Fruit fly (Drosophila melanogaster) whole organism, embryonic: ENCODE data around the gene Vps13D.

Experiments
- Adf1 ChIP-seq: fragments of 200-800 bp; sonication (Bioruptor generic); IDR thresholded peaks from 2 replicates; pipeline ENCODE4 v1.3.6; 2022; ENCODE audit warnings: missing biosample characterization, missing genetic modification characterization
- Antp ChIP-seq: fragments of 200-800 bp; sonication (Bioruptor generic); optimal IDR thresholded peaks from 3 replicates; lab custom pipeline; 2016; ENCODE audit warnings: missing biosample characterization, missing genetic modification characterization
- Atf6 ChIP-seq: fragments of 200-800 bp; sonication (Bioruptor generic); IDR thresholded peaks from 2 replicates; pipeline ENCODE4 v1.3.6; 2022; ENCODE audit warnings: missing biosample characterization, missing genetic modification characterization
- Blimp-1 ChIP-seq: fragments of 200-800 bp; sonication (Bioruptor generic); optimal IDR thresholded peaks from 3 replicates; lab custom pipeline; 2018; ENCODE audit warnings: missing biosample characterization, missing genetic modification characterization, mild to moderate bottlenecking, moderate library complexity, missing genetic modification reagents
- CG10274 ChIP-seq: fragments of 200-800 bp; sonication (Bioruptor generic); optimal IDR thresholded peaks from 3 replicates; lab custom pipeline; 2017; ENCODE audit warnings: missing biosample characterization, mild to moderate bottlenecking, missing genetic modification characterization
- CG11093 ChIP-seq: fragments of 200-800 bp; sonication (Bioruptor generic); IDR thresholded peaks from 3 replicates; pipeline ENCODE4 v1.3.6; 2022; ENCODE audit warnings: missing biosample characterization, missing genetic modification characterization
- CG14860 ChIP-seq: fragments of 200-800 bp; sonication (Bioruptor generic); IDR thresholded peaks from 3 replicates; pipeline ENCODE4 v1.3.6; 2022; ENCODE audit warnings: missing biosample characterization, missing genetic modification characterization; ENCODE audit not compliant: partially characterized antibody
- CG15073 ChIP-seq: fragments of 200-800 bp; sonication (Bioruptor generic); optimal IDR thresholded peaks from 2 replicates; lab custom pipeline; 2016; ENCODE audit warnings: missing biosample characterization, missing genetic modification characterization
- CG1647 ChIP-seq: fragments of 200-800 bp; sonication (Bioruptor generic); optimal IDR thresholded peaks from 3 replicates; lab custom pipeline; 2016; ENCODE audit warnings: missing biosample characterization, missing genetic modification characterization
- CG16815 ChIP-seq: fragments of 200-800 bp; sonication (Bioruptor generic); optimal IDR thresholded peaks from 3 replicates; lab custom pipeline; 2017; ENCODE audit warnings: missing biosample characterization, mild to moderate bottlenecking, missing genetic modification characterization
- CG1792 ChIP-seq: fragments of 200-800 bp; sonication (Bioruptor generic); optimal IDR thresholded peaks from 2 replicates; lab custom pipeline; 2016; ENCODE audit warnings: missing biosample characterization, missing genetic modification characterization
- CG18476 ChIP-seq: fragments of 200-800 bp; sonication (Bioruptor generic); optimal IDR thresholded peaks from 2 replicates; lab custom pipeline; 2016; ENCODE audit warnings: missing biosample characterization, mild to moderate bottlenecking, missing genetic modification characterization
- CG2116 ChIP-seq: fragments of 200-800 bp; sonication (Bioruptor generic); optimal IDR thresholded peaks from 3 replicates; lab custom pipeline; 2018; ENCODE audit warnings: missing biosample characterization, mild to moderate bottlenecking, missing genetic modification characterization
- CG2120 ChIP-seq: fragments of 200-800 bp; sonication (Bioruptor generic); optimal IDR thresholded peaks from 3 replicates; lab custom pipeline; 2016; ENCODE audit warnings: missing biosample characterization, missing genetic modification characterization
- CG2129 ChIP-seq: fragments of 200-800 bp; sonication (Bioruptor generic); IDR thresholded peaks from 2 replicates; pipeline ENCODE4 v1.3.6; 2022; ENCODE audit warnings: missing biosample characterization, missing genetic modification characterization; ENCODE audit not compliant: partially characterized antibody
- CG2889 ChIP-seq: fragments of 200-800 bp; sonication (Bioruptor generic); IDR thresholded peaks from 3 replicates; pipeline ENCODE4 v1.3.6; 2022; ENCODE audit warnings: missing biosample characterization, missing genetic modification characterization
- CG30403 ChIP-seq: fragments of 200-800 bp; sonication (Bioruptor generic); optimal IDR thresholded peaks from 3 replicates; lab custom pipeline; 2016; ENCODE audit warnings: missing biosample characterization, missing genetic modification characterization
- CG34422 ChIP-seq: fragments of 200-800 bp; sonication (Bioruptor generic); IDR thresholded peaks from 3 replicates; pipeline ENCODE4 v1.3.6; 2022; ENCODE audit warnings: missing biosample characterization, missing genetic modification characterization
- CG3838 ChIP-seq: fragments of 200-800 bp; sonication (Bioruptor generic); optimal IDR thresholded peaks from 3 replicates; lab custom pipeline; 2016; ENCODE audit warnings: missing biosample characterization, missing genetic modification characterization
- CG4282 ChIP-seq: fragments of 200-800 bp; sonication (Bioruptor generic); optimal IDR thresholded peaks from 2 replicates; lab custom pipeline; 2016; ENCODE audit warnings: missing biosample characterization, missing genetic modification characterization
- CG4328 ChIP-seq: fragments of 200-800 bp; sonication (Bioruptor generic); optimal IDR thresholded peaks from 3 replicates; lab custom pipeline; 2017; ENCODE audit warnings: missing biosample characterization, missing genetic modification reagents, missing genetic modification characterization
- CG43689 ChIP-seq: fragments of 200-800 bp; sonication (Bioruptor generic); IDR thresholded peaks from 2 replicates; pipeline ENCODE4 v1.3.6; 2022; ENCODE audit warnings: missing biosample characterization, missing genetic modification characterization
- CG6254 ChIP-seq: fragments of 200-800 bp; sonication (Bioruptor generic); optimal IDR thresholded peaks from 3 replicates; lab custom pipeline; 2017; ENCODE audit warnings: mild to moderate bottlenecking, missing biosample characterization, missing genetic modification reagents, missing genetic modification characterization
- CG6791 ChIP-seq: fragments of 200-800 bp; sonication (Bioruptor generic); IDR thresholded peaks from 3 replicates; pipeline ENCODE4 v1.3.6; 2022; ENCODE audit warnings: missing biosample characterization, missing genetic modification characterization; ENCODE audit not compliant: partially characterized antibody
- E2f2 ChIP-seq: fragments of 200-800 bp; sonication (Bioruptor generic); IDR thresholded peaks from 2 replicates; pipeline ENCODE4 v1.3.6; 2022; ENCODE audit warnings: missing biosample characterization, missing genetic modification characterization
- Ets97D ChIP-seq: fragments of 200-800 bp; sonication (Bioruptor generic); optimal IDR thresholded peaks from 3 replicates; lab custom pipeline; 2016; ENCODE audit warnings: missing biosample characterization, missing genetic modification characterization
- Hr51 ChIP-seq, 2 experiments: fragments of 200-800 bp; sonication (Bioruptor generic); optimal IDR thresholded peaks; 2 replicates in 1 of 2; 3 replicates in 1 of 2; lab custom pipeline; 2016 to 2018; ENCODE audit warnings: missing biosample characterization in 2 of 2, missing genetic modification characterization in 2 of 2, mild to moderate bottlenecking in 1 of 2, moderate library complexity in 1 of 2
- PHDP ChIP-seq: fragments of 200-800 bp; sonication (Bioruptor generic); optimal IDR thresholded peaks from 3 replicates; lab custom pipeline; 2018; ENCODE audit warnings: missing biosample characterization, mild to moderate bottlenecking, missing genetic modification characterization, moderate library complexity
- Poxn ChIP-seq: fragments of 200-800 bp; sonication (Bioruptor generic); IDR thresholded peaks from 2 replicates; pipeline ENCODE4 v1.3.6; 2022; ENCODE audit warnings: missing biosample characterization, missing genetic modification characterization
- Ptx1 ChIP-seq: fragments of 200-800 bp; sonication (Bioruptor generic); IDR thresholded peaks from 2 replicates; pipeline ENCODE4 v1.3.6; 2022; ENCODE audit warnings: missing biosample characterization, missing genetic modification characterization
- Rx ChIP-seq: fragments of 200-800 bp; sonication (Bioruptor generic); IDR thresholded peaks from 2 replicates; pipeline ENCODE4 v1.3.6; 2022; ENCODE audit warnings: missing biosample characterization, missing genetic modification characterization
- Sry-β ChIP-seq: fragments of 200-800 bp; sonication (Bioruptor generic); optimal IDR thresholded peaks from 2 replicates; lab custom pipeline; 2018; ENCODE audit warnings: missing biosample characterization, mild to moderate bottlenecking, missing genetic modification characterization, moderate library complexity
- YL-1 ChIP-seq: fragments of 200-800 bp; sonication (Bioruptor generic); optimal IDR thresholded peaks from 3 replicates; lab custom pipeline; 2017; ENCODE audit warnings: missing biosample characterization, mild to moderate bottlenecking, missing genetic modification characterization
- cas ChIP-seq: fragments of 200-800 bp; sonication (Bioruptor generic); IDR thresholded peaks from 2 replicates; pipeline ENCODE4 v1.3.6; 2022; ENCODE audit warnings: missing biosample characterization, missing genetic modification characterization
- chif ChIP-seq, 2 experiments: fragments of 200-800 bp; sonication (Bioruptor generic); optimal IDR thresholded peaks; 3 replicates each; lab custom pipeline; 2016; ENCODE audit warnings: missing biosample characterization in 2 of 2, missing genetic modification characterization in 2 of 2
- crc ChIP-seq: fragments of 200-800 bp; sonication (Bioruptor generic); optimal IDR thresholded peaks from 2 replicates; lab custom pipeline; 2016; ENCODE audit warnings: missing biosample characterization, missing genetic modification characterization
- ewg ChIP-seq: fragments of 200-800 bp; sonication (Bioruptor generic); optimal IDR thresholded peaks from 3 replicates; lab custom pipeline; 2017; ENCODE audit warnings: mild to moderate bottlenecking, missing biosample characterization, missing genetic modification reagents, missing genetic modification characterization
- fd96Cb ChIP-seq: fragments of 200-800 bp; sonication (Bioruptor generic); optimal IDR thresholded peaks from 2 replicates; lab custom pipeline; 2018; ENCODE audit warnings: missing biosample characterization, mild to moderate bottlenecking, missing genetic modification characterization, moderate library complexity
- ftz-f1 ChIP-seq: fragments of 200-800 bp; sonication (Bioruptor generic); optimal IDR thresholded peaks from 2 replicates; lab custom pipeline; 2016; ENCODE audit warnings: missing biosample characterization, missing genetic modification characterization
- gt ChIP-seq: fragments of 200-800 bp; sonication (Bioruptor generic); IDR thresholded peaks from 2 replicates; pipeline ENCODE4 v1.3.6; 2022; ENCODE audit warnings: missing biosample characterization, missing genetic modification characterization
- hkb ChIP-seq, 2 experiments: fragments of 200-800 bp in 1 of 2; fragments of >200 bp in 1 of 2; sonication (Bioruptor generic) in 1 of 2; IDR thresholded peaks in 1 of 2; optimal IDR thresholded peaks in 1 of 2; 2 replicates each; pipeline versions ENCODE4 v1.3.6 to Lab custom; 2017 to 2022; ENCODE audit warnings: missing biosample characterization in 1 of 2, missing genetic modification characterization in 1 of 2
- jumu ChIP-seq: fragments of 200-800 bp; sonication (Bioruptor generic); optimal IDR thresholded peaks from 3 replicates; lab custom pipeline; 2016; ENCODE audit warnings: missing biosample characterization, missing genetic modification characterization
- klu ChIP-seq: fragments of 200-800 bp; sonication (Bioruptor generic); IDR thresholded peaks from 2 replicates; pipeline ENCODE4 v1.3.6; 2022; ENCODE audit warnings: missing biosample characterization, missing genetic modification characterization
- mirr ChIP-seq: fragments of 200-800 bp; sonication (Bioruptor generic); optimal IDR thresholded peaks from 3 replicates; lab custom pipeline; 2018; ENCODE audit warnings: missing biosample characterization, mild to moderate bottlenecking, missing genetic modification characterization
- pan ChIP-seq, 4 experiments: fragments of >200 bp in 3 of 4; fragments of 200-800 bp in 1 of 4; sonication (Bioruptor generic) in 1 of 4; optimal IDR thresholded peaks in 3 of 4; IDR thresholded peaks in 1 of 4; 2 replicates each; pipeline versions ENCODE4 v1.3.6 to Lab custom; 2017 to 2022; ENCODE audit warnings: missing biosample characterization in 2 of 4, missing genetic modification characterization in 2 of 4, mixed read lengths in 1 of 4
- pnt ChIP-seq: fragments of 200-800 bp; sonication (Bioruptor generic); optimal IDR thresholded peaks from 3 replicates; lab custom pipeline; 2016; ENCODE audit warnings: missing biosample characterization, missing genetic modification characterization
- pum ChIP-seq: fragments of 200-800 bp; sonication (Bioruptor generic); optimal IDR thresholded peaks from 2 replicates; lab custom pipeline; 2016; ENCODE audit warnings: missing biosample characterization, missing genetic modification characterization
- sc ChIP-seq, 3 experiments: fragments of >200 bp in 2 of 3; fragments of 200-800 bp in 1 of 3; sonication (Bioruptor generic) in 1 of 3; optimal IDR thresholded peaks; 2 replicates in 2 of 3; 3 replicates in 1 of 3; lab custom pipeline; 2017; ENCODE audit warnings: mild to moderate bottlenecking in 1 of 3, missing biosample characterization in 1 of 3, missing genetic modification characterization in 1 of 3, missing genetic modification reagents in 1 of 3
- schlank ChIP-seq: fragments of 200-800 bp; sonication (Bioruptor generic); optimal IDR thresholded peaks from 2 replicates; lab custom pipeline; 2018; ENCODE audit warnings: missing biosample characterization, mild to moderate bottlenecking, missing genetic modification characterization
- wek ChIP-seq: fragments of 200-800 bp; sonication (Bioruptor generic); optimal IDR thresholded peaks from 3 replicates; lab custom pipeline; 2018; ENCODE audit warnings: missing biosample characterization, mild to moderate bottlenecking, missing genetic modification characterization, moderate library complexity

The Vps13D gene

DNA sequence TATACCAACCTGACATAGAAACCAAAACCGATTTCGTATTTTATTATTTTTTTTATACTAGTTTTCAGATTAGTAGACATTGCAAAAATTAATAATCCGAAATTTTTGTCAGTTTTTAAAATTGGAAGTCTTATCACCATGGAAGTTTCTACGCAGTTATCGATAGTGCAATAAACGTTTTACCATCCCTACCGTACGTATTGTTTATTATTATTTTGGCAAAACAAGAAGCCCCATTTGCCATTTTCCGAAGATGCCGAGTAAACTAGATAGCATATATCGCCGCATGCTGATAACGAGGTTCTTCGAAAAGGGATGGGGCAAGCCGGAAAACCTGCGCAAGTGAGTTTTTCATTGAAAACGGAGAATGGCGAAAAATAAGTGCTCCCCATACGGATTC is 13.2 kb upstream of the Vps13D start, which contains the start of gene CG32112 (continued):
- TF ChIP-seq chif (GFP tag; optimal IDR thresholded peaks at IDR 0.05; lab: Kevin White, UChicago) (no peak), jumu (GFP tag; lab: Kevin White, UChicago) (no peak), CG4282 (GFP tag; lab: Kevin White, UChicago) (no peak), pnt (no peak), CG16815 (GFP tag; lab: Kevin White, UChicago) (no peak), hkb (optimal IDR thresholded peaks at IDR 0.05; lab: Kevin White, UChicago) (no peak), hkb (GFP tag; IDR thresholded peaks at IDR 0.05; lab: Robert Waterston, UW) (no peak), sc (optimal IDR thresholded peaks at IDR 0.05; lab: Kevin White, UChicago) (no peak), sc (GFP tag; optimal IDR thresholded peaks at IDR 0.05; lab: Kevin White, UChicago) (no peak), Atf6 (GFP tag; lab: Robert Waterston, UW) (no peak), gt (GFP tag; lab: Robert Waterston, UW) (no peak), CG3838 (GFP tag; lab: Kevin White, UChicago) (no peak), CG2889 (GFP tag; lab: Robert Waterston, UW) (no peak), Ets97D (GFP tag; lab: Kevin White, UChicago) (peak; percentile 26), crc (GFP tag; lab: Kevin White, UChicago) (no peak), Sry-β (GFP tag; lab: Kevin White, UChicago) (no peak), CG34422 (GFP tag; lab: Robert Waterston, UW) (peak; percentile 59; the same call in 1 of the 3 replicates), Adf1 (GFP tag; lab: Robert Waterston, UW) (no peak), CG4328 (GFP tag; lab: Kevin White, UChicago) (no peak), CG15073 (GFP tag; lab: Kevin White, UChicago) (no peak), fd96Cb (tag; lab: Kevin White, UChicago) (no peak), schlank (tag; lab: Kevin White, UChicago) (no peak), wek (no peak), ftz-f1 (no peak), Ptx1 (no peak), CG10274 (GFP tag; lab: Kevin White, UChicago) (no peak), pum (no peak), YL-1 (GFP tag; lab: Kevin White, UChicago) (peak; percentile 57), klu (GFP tag; lab: Robert Waterston, UW) (no peak), Poxn (GFP tag; lab: Robert Waterston, UW) (no peak), ewg (GFP tag; lab: Kevin White, UChicago) (no peak), CG2120 (GFP tag; lab: Kevin White, UChicago) (peak; percentile 35), CG6254 (GFP tag; lab: Kevin White, UChicago) (no peak), Antp (no peak), Rx (GFP tag; lab: Robert Waterston, UW) (no peak), E2f2 (GFP tag; lab: Robert Waterston, UW) (peak; percentile 72), CG11093 (GFP tag; lab: Robert Waterston, UW) (no peak), CG30403 (GFP tag; lab: Kevin White, UChicago) (peak; percentile 9), Hr51 (GFP tag; optimal IDR thresholded peaks at IDR 0.05; lab: Kevin White, UChicago) (no peak), CG43689 (GFP tag; lab: Robert Waterston, UW) (no peak), CG2129 (GFP tag; lab: Robert Waterston, UW) (peak; percentile 43), CG2116 (peak; percentile 89), CG6791 (GFP tag; lab: Robert Waterston, UW) (peak; percentile 67; the same call in 1 of the 3 replicates), mirr (GFP tag; lab: Kevin White, UChicago) (no peak), CG1647 (GFP tag; lab: Kevin White, UChicago) (no peak), Blimp-1 (GFP tag; lab: Kevin White, UChicago) (no peak), CG18476 (GFP tag; lab: Kevin White, UChicago) (no peak), pan (optimal IDR thresholded peaks at IDR 0.05; lab: Kevin White, UChicago) (no peak), pan (GFP tag; optimal IDR thresholded peaks at IDR 0.05 in 1 of 2, IDR thresholded peaks at IDR 0.05 in 1 of 2) (no peak), CG1792 (GFP tag; lab: Kevin White, UChicago) (peak; percentile 8), CG14860 (GFP tag; lab: Robert Waterston, UW) (peak; percentile 54; the same call in 2 of the 3 replicates), cas (no peak), PHDP (tag; lab: Kevin White, UChicago) (no peak)
